Worm (Caenorhabditis elegans) whole organism, L2 larva: ENCODE data around the gene rhy-1.

Source experiments
- C34F6.9 ChIP-seq: fragments of 150-350 bp; optimal IDR thresholded peaks from 2 replicates; lab custom pipeline; 2014; ENCODE audit warnings: missing biosample characterization, missing genetic modification characterization
- F13H6.1 ChIP-seq: sonication (generic microtip); optimal IDR thresholded peaks from 2 replicates; lab custom pipeline; 2016; ENCODE audit warnings: missing genetic modification characterization, missing compliant biosample characterization
- R02D3.7 ChIP-seq: fragments of 150-350 bp; optimal IDR thresholded peaks from 2 replicates; lab custom pipeline; 2014; ENCODE audit warnings: missing biosample characterization, missing genetic modification characterization
- Y55F3AM.14 ChIP-seq: fragments of 200-800 bp; sonication (Bioruptor generic); optimal IDR thresholded peaks from 2 replicates; lab custom pipeline; 2018; ENCODE audit warnings: mild to moderate bottlenecking, missing genetic modification characterization, missing compliant biosample characterization
- ZK546.5 ChIP-seq: sonication (generic microtip); optimal IDR thresholded peaks from 2 replicates; lab custom pipeline; 2017; ENCODE audit warnings: missing biosample characterization, missing genetic modification characterization
- alr-1 ChIP-seq: fragments of 150-350 bp; optimal IDR thresholded peaks from 2 replicates; lab custom pipeline; 2014; ENCODE audit warnings: missing biosample characterization, missing genetic modification characterization
- aly-2 ChIP-seq: fragments of 150-350 bp; optimal IDR thresholded peaks from 2 replicates; lab custom pipeline; 2014; ENCODE audit warnings: missing biosample characterization, missing genetic modification characterization
- ama-1 ChIP-seq: fragments of 150-350 bp; optimal IDR thresholded peaks from 2 replicates; lab custom pipeline; 2018; ENCODE audit warnings: inconsistent platforms
- blmp-1 ChIP-seq: sonication (generic microtip); optimal IDR thresholded peaks from 2 replicates; lab custom pipeline; 2017; ENCODE audit warnings: missing genetic modification characterization, mild to moderate bottlenecking, missing compliant biosample characterization, antibody characterized with exemption, moderate library complexity; ENCODE audit not compliant: insufficient read depth
- ceh-16 ChIP-seq: fragments of 150-350 bp; optimal IDR thresholded peaks from 2 replicates; lab custom pipeline; 2014; ENCODE audit warnings: missing biosample characterization, missing genetic modification characterization
- ceh-82 ChIP-seq: fragments of 150-350 bp; optimal IDR thresholded peaks from 2 replicates; lab custom pipeline; 2014; ENCODE audit warnings: missing biosample characterization, missing genetic modification characterization
- crh-2 ChIP-seq: sonication (generic microtip); optimal IDR thresholded peaks from 2 replicates; lab custom pipeline; 2017; ENCODE audit warnings: missing biosample characterization, missing genetic modification characterization
- dmd-4 ChIP-seq: sonication (generic microtip); optimal IDR thresholded peaks from 2 replicates; lab custom pipeline; 2017; ENCODE audit warnings: missing biosample characterization, missing genetic modification characterization
- egl-27 ChIP-seq: sonication (generic microtip); optimal IDR thresholded peaks from 3 replicates; lab custom pipeline; 2017; ENCODE audit warnings: missing biosample characterization, missing genetic modification reagents, missing genetic modification characterization
- elt-1 ChIP-seq: fragments of 150-350 bp; optimal IDR thresholded peaks from 2 replicates; lab custom pipeline; 2014; ENCODE audit warnings: missing biosample characterization, missing genetic modification characterization
- elt-3 ChIP-seq: sonication (generic microtip); optimal IDR thresholded peaks from 2 replicates; lab custom pipeline; 2017; ENCODE audit warnings: missing biosample characterization, missing genetic modification characterization
- fos-1 ChIP-seq: fragments of 150-350 bp; optimal IDR thresholded peaks from 2 replicates; lab custom pipeline; 2014; ENCODE audit warnings: missing biosample characterization, missing genetic modification characterization
- gmeb-1 ChIP-seq: fragments of 150-350 bp; optimal IDR thresholded peaks from 2 replicates; lab custom pipeline; 2014; ENCODE audit warnings: missing biosample characterization, missing genetic modification characterization
- lin-11 ChIP-seq: fragments of 150-350 bp; sonication (generic microtip); optimal IDR thresholded peaks from 2 replicates; lab custom pipeline; 2014; ENCODE audit warnings: missing biosample characterization, missing genetic modification characterization, inconsistent platforms, mixed read lengths
- lin-13 ChIP-seq: fragments of 150-350 bp; optimal IDR thresholded peaks from 2 replicates; lab custom pipeline; 2014; ENCODE audit warnings: missing biosample characterization, missing genetic modification reagents, missing genetic modification characterization
- lin-39 ChIP-seq: fragments of 150-350 bp; optimal IDR thresholded peaks from 2 replicates; lab custom pipeline; 2014; ENCODE audit warnings: missing biosample characterization, missing genetic modification reagents, missing genetic modification characterization
- lsy-2 ChIP-seq, 2 experiments: fragments of 150-350 bp in 1 of 2; sonication (generic microtip) in 1 of 2; optimal IDR thresholded peaks; 2 replicates each; lab custom pipeline; 2014 to 2017; ENCODE audit warnings: missing biosample characterization in 2 of 2, missing genetic modification characterization in 2 of 2
- mab-5 ChIP-seq: fragments of 150-350 bp; optimal IDR thresholded peaks from 2 replicates; lab custom pipeline; 2014; ENCODE audit warnings: missing biosample characterization, missing genetic modification characterization
- mbf-1 ChIP-seq: sonication (generic microtip); optimal IDR thresholded peaks from 2 replicates; lab custom pipeline; 2017; ENCODE audit warnings: missing biosample characterization, missing genetic modification characterization
- mdl-1 ChIP-seq, 2 experiments: fragments of 150-350 bp in 1 of 2; sonication (generic microtip) in 1 of 2; optimal IDR thresholded peaks; 2 replicates each; lab custom pipeline; 2017; ENCODE audit warnings: missing biosample characterization in 2 of 2, missing genetic modification characterization in 2 of 2
- nhr-10 ChIP-seq: sonication (generic microtip); optimal IDR thresholded peaks from 2 replicates; lab custom pipeline; 2017; ENCODE audit warnings: missing biosample characterization, missing genetic modification characterization
- nhr-11 ChIP-seq: fragments of 150-350 bp; optimal IDR thresholded peaks from 2 replicates; lab custom pipeline; 2014; ENCODE audit warnings: missing biosample characterization, missing genetic modification characterization
- nhr-12 ChIP-seq: fragments of 150-350 bp; optimal IDR thresholded peaks from 2 replicates; lab custom pipeline; 2014; ENCODE audit warnings: missing biosample characterization, missing genetic modification characterization
- nhr-129 ChIP-seq: fragments of 150-350 bp; optimal IDR thresholded peaks from 2 replicates; lab custom pipeline; 2014; ENCODE audit warnings: missing biosample characterization, missing genetic modification characterization
- nhr-21 ChIP-seq: fragments of 150-350 bp; optimal IDR thresholded peaks from 2 replicates; lab custom pipeline; 2014; ENCODE audit warnings: missing biosample characterization, missing genetic modification characterization
- nhr-23 ChIP-seq: fragments of 150-350 bp; optimal IDR thresholded peaks from 2 replicates; lab custom pipeline; 2014; ENCODE audit warnings: missing biosample characterization, missing genetic modification reagents, missing genetic modification characterization
- nhr-237 ChIP-seq: fragments of 150-350 bp; optimal IDR thresholded peaks from 2 replicates; lab custom pipeline; 2014; ENCODE audit warnings: missing biosample characterization, missing genetic modification characterization
- nhr-25 ChIP-seq: fragments of 150-350 bp; sonication (generic microtip); optimal IDR thresholded peaks from 3 replicates; lab custom pipeline; 2014; ENCODE audit warnings: missing biosample characterization, missing genetic modification characterization
- nhr-6 ChIP-seq: fragments of 150-350 bp; optimal IDR thresholded peaks from 2 replicates; lab custom pipeline; 2014; ENCODE audit warnings: missing biosample characterization, missing genetic modification characterization
- nhr-77 ChIP-seq: fragments of 150-350 bp; optimal IDR thresholded peaks from 2 replicates; lab custom pipeline; 2014; ENCODE audit warnings: missing biosample characterization, missing genetic modification characterization
- peb-1 ChIP-seq: fragments of 150-350 bp; optimal IDR thresholded peaks from 2 replicates; lab custom pipeline; 2014; ENCODE audit warnings: missing biosample characterization, missing genetic modification characterization
- sem-4 ChIP-seq: fragments of 150-350 bp; optimal IDR thresholded peaks from 2 replicates; lab custom pipeline; 2014; ENCODE audit warnings: missing biosample characterization, missing genetic modification reagents, missing genetic modification characterization
- skn-1 ChIP-seq: sonication (generic microtip); optimal IDR thresholded peaks from 2 replicates; lab custom pipeline; 2017; ENCODE audit warnings: missing biosample characterization, missing genetic modification characterization
- sma-3 ChIP-seq: sonication (generic microtip); optimal IDR thresholded peaks from 2 replicates; lab custom pipeline; 2016; ENCODE audit warnings: missing genetic modification reagents, missing genetic modification characterization, missing compliant biosample characterization
- sma-9 ChIP-seq, 2 experiments: fragments of 150-350 bp in 1 of 2; sonication (generic microtip) in 1 of 2; optimal IDR thresholded peaks; 2 replicates each; lab custom pipeline; 2014 to 2016; ENCODE audit warnings: missing genetic modification characterization in 2 of 2, mild to moderate bottlenecking in 1 of 2, missing biosample characterization in 1 of 2, missing compliant biosample characterization in 1 of 2, missing genetic modification reagents in 1 of 2, moderate library complexity in 1 of 2
- snpc-4 ChIP-seq: fragments of 150-350 bp; optimal IDR thresholded peaks from 2 replicates; lab custom pipeline; 2014; ENCODE audit warnings: missing biosample characterization, missing genetic modification characterization
- unc-39 ChIP-seq: fragments of 150-350 bp; optimal IDR thresholded peaks from 2 replicates; lab custom pipeline; 2014; ENCODE audit warnings: missing biosample characterization, missing genetic modification characterization
- unc-55 ChIP-seq: fragments of 150-350 bp; sonication (generic microtip); optimal IDR thresholded peaks from 3 replicates; lab custom pipeline; 2014; ENCODE audit warnings: missing biosample characterization, missing genetic modification reagents, missing genetic modification characterization
- unc-62 ChIP-seq: fragments of 150-350 bp; optimal IDR thresholded peaks from 2 replicates; lab custom pipeline; 2014; ENCODE audit warnings: missing biosample characterization, missing genetic modification reagents, missing genetic modification characterization
- zag-1 ChIP-seq: fragments of 150-350 bp; optimal IDR thresholded peaks from 2 replicates; lab custom pipeline; 2014; ENCODE audit warnings: missing biosample characterization, missing genetic modification characterization
- ztf-1 ChIP-seq: fragments of 200-800 bp; sonication (Bioruptor generic); conservative IDR thresholded peaks from 2 replicates; pipeline ENCODE4 v1.3.6; 2022; ENCODE audit warnings: missing genetic modification characterization, missing compliant biosample characterization
- ztf-11 ChIP-seq: sonication (generic microtip); optimal IDR thresholded peaks from 2 replicates; lab custom pipeline; 2017; ENCODE audit warnings: missing biosample characterization, missing genetic modification characterization
- ztf-4 ChIP-seq: fragments of 150-350 bp; optimal IDR thresholded peaks from 2 replicates; lab custom pipeline; 2014; ENCODE audit warnings: missing biosample characterization, missing genetic modification characterization

Gene rhy-1

ce11 chrII:9161023-9161422 is at the start of gene rhy-1:
TSS of gene rhy-1 (plus strand) at chrII:9161379.
- TF ChIP-seq sma-9 (GFP tag; optimal IDR thresholded peaks at IDR 0.05; lab: Kevin White, UChicago) (peak; percentile 62), sma-9 (tag; optimal IDR thresholded peaks at IDR 0.05; lab: Kevin White, UChicago) (no peak), blmp-1 (peak; percentile 1), nhr-25 (tag; lab: Kevin White, UChicago) (peak; percentile 64), sma-3 (peak; percentile 10), nhr-237 (no peak), crh-2 (tag; lab: Kevin White, UChicago) (no peak), dmd-4 (tag; lab: Kevin White, UChicago) (no peak), nhr-10 (tag; lab: Kevin White, UChicago) (no peak)

- TF ChIP-seq crh-2 (tag; lab: Kevin White, UChicago) (peak; percentile 14), sem-4 (no peak), fos-1 (tag; lab: Kevin White, UChicago) (peak; percentile 94)
- TF ChIP-seq, all 48 proteins: peak for 2
Observed at ce11 chrII:9111471-9112016, 49.6 kb upstream of the rhy-1 start.

ce11 chrII:9112851-9113250 is 48.3 kb upstream of the rhy-1 start, which contains the start of gene jun-1:
TSS of gene jun-1 (plus strand) at chrII:9113157.
- no peak for TF ChIP-seq ama-1 (lab: Kevin White, UChicago)
- peak; percentile 18 for TF ChIP-seq ceh-82
- no peak for TF ChIP-seq elt-3 (tag; lab: Kevin White, UChicago)
- TF ChIP-seq gmeb-1 (tag; lab: Kevin White, UChicago), result peak; percentile 73
- no peak for TF ChIP-seq peb-1
- TF ChIP-seq unc-62, result peak; percentile 11
- TF ChIP-seq nhr-21, result peak; percentile 93
- peak; percentile 73 for TF ChIP-seq lin-13 (GFP tag; lab: Kevin White, UChicago)
- no peak for TF ChIP-seq ZK546.5 (tag; lab: Kevin White, UChicago)
- no peak for TF ChIP-seq nhr-11 (tag; lab: Kevin White, UChicago)
- TF ChIP-seq mab-5 (tag; lab: Kevin White, UChicago), result peak; percentile 12
- peak; percentile 80 for TF ChIP-seq nhr-6 (tag; lab: Kevin White, UChicago)
- TF ChIP-seq unc-55 (GFP tag; lab: Kevin White, UChicago), result peak; percentile 91
- TF ChIP-seq F13H6.1 (tag; lab: Kevin White, UChicago), result peak; percentile 91
- peak; percentile 100 for TF ChIP-seq fos-1 (tag; lab: Kevin White, UChicago)
- no peak for TF ChIP-seq unc-39 (tag; lab: Kevin White, UChicago)
- peak; percentile 13 for TF ChIP-seq zag-1 (tag; lab: Kevin White, UChicago)
- peak; percentile 93 for TF ChIP-seq nhr-129 (tag; lab: Kevin White, UChicago)
- no peak for TF ChIP-seq alr-1
- TF ChIP-seq Y55F3AM.14 (GFP tag; lab: Kevin White, UChicago), result peak; percentile 36
- TF ChIP-seq crh-2 (tag; lab: Kevin White, UChicago), result peak; percentile 88
- TF ChIP-seq nhr-237, result peak; percentile 51
- peak; percentile 68 to 91 for TF ChIP-seq lsy-2 (tag; optimal IDR thresholded peaks at IDR 0.05; lab: Kevin White, UChicago)
- TF ChIP-seq nhr-23 (tag; lab: Kevin White, UChicago), result no peak
- peak; percentile 88 for TF ChIP-seq sem-4
- peak; percentile 90 for TF ChIP-seq egl-27 (tag; lab: Kevin White, UChicago)
- peak; percentile 22 to 70 for TF ChIP-seq mdl-1 (tag; optimal IDR thresholded peaks at IDR 0.05; lab: Kevin White, UChicago)
- TF ChIP-seq aly-2 (tag; lab: Kevin White, UChicago), result no peak
- TF ChIP-seq nhr-10 (tag; lab: Kevin White, UChicago), result no peak
- TF ChIP-seq ztf-11 (tag; lab: Kevin White, UChicago), result no peak
- TF ChIP-seq R02D3.7 (tag; lab: Kevin White, UChicago), result no peak
- peak; percentile 94 for TF ChIP-seq sma-3
- peak; percentile 43 for TF ChIP-seq snpc-4 (tag; lab: Kevin White, UChicago)
- TF ChIP-seq blmp-1, result peak; percentile 67
- TF ChIP-seq lin-11, result no peak
- TF ChIP-seq nhr-12 (tag; lab: Kevin White, UChicago), result no peak
- TF ChIP-seq ztf-4 (tag; lab: Kevin White, UChicago), result peak; percentile 94
- no peak for TF ChIP-seq elt-1 (tag; lab: Kevin White, UChicago)
- no peak for TF ChIP-seq ztf-1 (GFP tag; lab: Robert Waterston, UW)
- no peak for TF ChIP-seq mbf-1 (tag; lab: Kevin White, UChicago)
- TF ChIP-seq ceh-16, result peak; percentile 51
- TF ChIP-seq lin-39, result no peak
- TF ChIP-seq C34F6.9, result peak; percentile 98
- TF ChIP-seq skn-1 (tag; lab: Kevin White, UChicago), result no peak
- TF ChIP-seq sma-9 (GFP tag; optimal IDR thresholded peaks at IDR 0.05; lab: Kevin White, UChicago), result peak; percentile 84
- TF ChIP-seq sma-9 (tag; optimal IDR thresholded peaks at IDR 0.05; lab: Kevin White, UChicago), result no peak
- peak; percentile 6 for TF ChIP-seq nhr-77
- TF ChIP-seq nhr-25 (tag; lab: Kevin White, UChicago), result peak; percentile 94
- no peak for TF ChIP-seq dmd-4 (tag; lab: Kevin White, UChicago)
- TF ChIP-seq, all 48 proteins: peak for 28
